Worm (Caenorhabditis elegans) whole organism, L1 larva: Measurements from ENCODE around the gene clec-250.

Experiments used
- elt-3 ChIP-seq, 6 experiments: fragments of 150-350 bp in 1 of 6; sonication (generic microtip); optimal IDR thresholded peaks; 2 replicates each; lab custom pipeline; 2017 to 2018; ENCODE audit warnings: missing biosample characterization in 6 of 6, missing genetic modification characterization in 6 of 6, inconsistent platforms in 1 of 6
- nhr-76 ChIP-seq: sonication (generic microtip); optimal IDR thresholded peaks from 2 replicates; lab custom pipeline; 2017; ENCODE audit warnings: missing biosample characterization, missing genetic modification characterization
- pqm-1 ChIP-seq: sonication (generic microtip); optimal IDR thresholded peaks from 3 replicates; lab custom pipeline; 2017; ENCODE audit warnings: missing biosample characterization, missing genetic modification characterization
- xbp-1 ChIP-seq: sonication (generic microtip); optimal IDR thresholded peaks from 2 replicates; lab custom pipeline; 2016; ENCODE audit warnings: missing genetic modification characterization, missing compliant biosample characterization
- zag-1 ChIP-seq: fragments of 150-350 bp; optimal IDR thresholded peaks from 2 replicates; lab custom pipeline; 2014; ENCODE audit warnings: missing biosample characterization, missing genetic modification characterization

DNA sequence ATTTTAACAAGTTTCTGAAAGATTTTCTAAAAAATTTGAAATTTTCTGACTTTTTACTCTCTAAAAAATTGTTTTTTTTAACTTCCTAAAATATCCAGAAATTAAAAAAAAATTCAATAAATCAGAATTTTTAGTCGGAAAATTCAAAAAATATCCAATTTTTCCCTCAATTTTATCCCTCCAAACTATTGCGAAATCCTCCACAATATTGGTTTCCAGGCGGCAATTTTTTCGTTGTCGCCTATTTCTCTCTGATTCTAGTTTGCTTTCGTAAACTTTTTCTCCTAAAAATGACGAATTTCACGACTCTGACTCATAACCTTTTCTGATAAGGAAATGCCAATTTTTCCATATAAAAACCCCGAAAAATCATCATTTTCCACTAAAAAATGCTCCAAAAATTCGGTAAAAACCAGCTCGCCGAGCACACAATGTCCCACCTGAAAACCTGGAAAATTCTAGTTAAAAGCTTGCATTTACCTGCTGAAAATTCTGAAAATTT lies 45.5 kb upstream of the clec-250 start, which contains the start of gene Y17D7B.2:
- TF ChIP-seq nhr-76 = no peak
- no peak for TF ChIP-seq elt-3 (tag; optimal IDR thresholded peaks at IDR 0.05; lab: Kevin White, UChicago)
- TF ChIP-seq pqm-1 (tag; lab: Kevin White, UChicago) = no peak
- TF ChIP-seq xbp-1 = no peak
- TF ChIP-seq zag-1 (tag; lab: Kevin White, UChicago) = no peak
